ENCODE assay signal across 6 worm cellular contexts in the genomic region with DNA sequence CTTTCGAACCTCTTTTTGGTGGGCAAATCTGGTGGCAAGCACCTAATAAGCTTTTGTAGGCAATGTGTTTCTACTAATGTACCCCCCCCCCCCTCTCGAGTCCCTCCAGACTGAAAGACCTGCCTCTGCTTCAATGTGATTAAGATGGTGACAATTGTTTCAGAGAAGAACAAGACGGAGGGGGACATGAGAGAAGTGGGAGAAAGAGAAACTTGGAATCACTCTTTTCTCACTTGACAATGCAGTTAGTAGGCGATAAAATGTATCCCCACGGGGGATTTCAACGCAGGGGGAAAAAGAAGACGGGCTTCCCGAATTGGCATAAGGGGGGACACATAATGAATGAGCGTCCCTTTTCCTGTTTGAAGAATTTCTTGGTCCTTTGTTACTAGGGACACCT.
TF ChIP-seq lines count a peak whose summit lies in the region.

No protein-coding gene starts in this region.

TF ChIP-seq in whole organism, L1 larva, 84 proteins besides CTCF, POLR2A, EP300 and RAD21 (continues in another document):
- TF ChIP-seq nhr-84 (tag; optimal IDR thresholded peaks at IDR 0.05; lab: Kevin White, UChicago), result no peak
- TF ChIP-seq elt-3 (tag; optimal IDR thresholded peaks at IDR 0.05; lab: Kevin White, UChicago), result no peak
- TF ChIP-seq fkh-4 (tag; optimal IDR thresholded peaks at IDR 0.05; lab: Kevin White, UChicago; ENCODE audit: borderline replicate concordance), result no peak
- no peak for TF ChIP-seq lin-13 (GFP tag; optimal IDR thresholded peaks at IDR 0.05; lab: Kevin White, UChicago)
- TF ChIP-seq dsc-1 (tag; optimal IDR thresholded peaks at IDR 0.05; lab: Kevin White, UChicago), result no peak
- TF ChIP-seq mep-1 (tag; optimal IDR thresholded peaks at IDR 0.05; lab: Kevin White, UChicago), result no peak
- TF ChIP-seq ztf-4 (tag; optimal IDR thresholded peaks at IDR 0.05; lab: Kevin White, UChicago), result no peak
- TF ChIP-seq ceh-8 (GFP tag; optimal IDR thresholded peaks at IDR 0.05; lab: Kevin White, UChicago), result peak; percentile 20
- no peak for TF ChIP-seq nhr-28 (tag; optimal IDR thresholded peaks at IDR 0.05; lab: Kevin White, UChicago)
- no peak for TF ChIP-seq mef-2 (tag; optimal IDR thresholded peaks at IDR 0.05; lab: Kevin White, UChicago)
- TF ChIP-seq sup-37 (GFP tag; optimal IDR thresholded peaks at IDR 0.05; lab: Kevin White, UChicago), result no peak
- TF ChIP-seq lin-14 (GFP tag; optimal IDR thresholded peaks at IDR 0.05; lab: Kevin White, UChicago), result peak; percentile 59
- no peak for TF ChIP-seq hlh-17 (GFP tag; optimal IDR thresholded peaks at IDR 0.05; lab: Kevin White, UChicago; ENCODE audit: borderline replicate concordance)
- TF ChIP-seq unc-30 (tag; optimal IDR thresholded peaks at IDR 0.05; lab: Kevin White, UChicago), result no peak
- no peak for TF ChIP-seq isw-1 (GFP tag; IDR thresholded peaks at IDR 0.05; lab: Robert Waterston, UW)

TF ChIP-seq in whole organism, L3 larva, 47 proteins besides CTCF, POLR2A, EP300 and RAD21:
- TF ChIP-seq egl-5 (tag; optimal IDR thresholded peaks at IDR 0.05; lab: Kevin White, UChicago), result peak; percentile 49
- no peak for TF ChIP-seq fos-1 (tag; optimal IDR thresholded peaks at IDR 0.05; lab: Kevin White, UChicago)

TF ChIP-seq in whole organism, L4 larva, 104 proteins besides CTCF, POLR2A, EP300 and RAD21:
- TF ChIP-seq attf-4 (tag; optimal IDR thresholded peaks at IDR 0.05; lab: Kevin White, UChicago) (no peak), nhr-77 (tag; optimal IDR thresholded peaks at IDR 0.05; lab: Kevin White, UChicago) (no peak), fkh-10 (GFP tag; optimal IDR thresholded peaks at IDR 0.05; lab: Kevin White, UChicago) (no peak), set-16 (GFP tag; IDR thresholded peaks at IDR 0.05; lab: Robert Waterston, UW) (no peak), aha-1 (tag; lab: Kevin White, UChicago) (peak; percentile 14), mdl-1 (tag; optimal IDR thresholded peaks at IDR 0.05; lab: Kevin White, UChicago) (no peak), hmg-1.1 (GFP tag; IDR thresholded peaks at IDR 0.05; lab: Robert Waterston, UW) (peak; percentile 27; the same call in 1 of the 2 replicates)

TF ChIP-seq in whole organism, late embryonic, 69 proteins besides CTCF, POLR2A, EP300 and RAD21:
- TF ChIP-seq pqm-1 (tag; optimal IDR thresholded peaks at IDR 0.05; lab: Kevin White, UChicago) (no peak), pha-4 (tag; optimal IDR thresholded peaks at IDR 0.05; lab: Kevin White, UChicago) (no peak), ceh-48 (tag; optimal IDR thresholded peaks at IDR 0.05; lab: Kevin White, UChicago) (no peak), ceh-22 (tag; optimal IDR thresholded peaks at IDR 0.05; lab: Kevin White, UChicago) (no peak), eyg-1 (tag; optimal IDR thresholded peaks at IDR 0.05; lab: Kevin White, UChicago) (no peak), lim-6 (tag; optimal IDR thresholded peaks at IDR 0.05; lab: Kevin White, UChicago) (no peak), unc-42 (tag; optimal IDR thresholded peaks at IDR 0.05; lab: Kevin White, UChicago) (peak; percentile 67), sox-2 (GFP tag; IDR thresholded peaks at IDR 0.05; lab: Robert Waterston, UW) (no peak), T23F11.4 (GFP tag; optimal IDR thresholded peaks at IDR 0.05; lab: Kevin White, UChicago) (no peak), ceh-31 (tag; optimal IDR thresholded peaks at IDR 0.05; lab: Kevin White, UChicago) (peak; percentile 32), unc-3 (GFP tag; conservative IDR thresholded peaks at IDR 0.05; lab: Robert Waterston, UW) (no peak), unc-3 (tag; optimal IDR thresholded peaks at IDR 0.05; lab: Kevin White, UChicago) (peak; percentile 24)

TF ChIP-seq in whole organism, mixed stage, embryonic, 35 proteins besides CTCF, POLR2A, EP300 and RAD21:
- TF ChIP-seq ces-1 (GFP tag; optimal IDR thresholded peaks at IDR 0.05; lab: Kevin White, UChicago) (peak; percentile 79), sptf-1 (tag; optimal IDR thresholded peaks at IDR 0.05; lab: Kevin White, UChicago) (peak; percentile 17), unc-120 (tag; optimal IDR thresholded peaks at IDR 0.05; lab: Kevin White, UChicago; ENCODE audit: poor library complexity, severe bottlenecking) (no peak)

TF ChIP-seq in whole organism, young adult, 124 proteins besides CTCF, POLR2A, EP300 and RAD21:
- TF ChIP-seq madf-6 (GFP tag; IDR thresholded peaks at IDR 0.05; lab: Robert Waterston, UW), result no peak
- TF ChIP-seq aptf-2 (GFP tag; conservative IDR thresholded peaks at IDR 0.05; lab: Robert Waterston, UW), result 0 out of 2 replicates have a peak, but pooled peaks have one; percentile 20
- 0 out of 2 replicates have a peak, but pooled peaks have one; percentile 34 for TF ChIP-seq hsf-1 (GFP tag; IDR thresholded peaks at IDR 0.05; lab: Robert Waterston, UW)
